Worm (Caenorhabditis elegans) whole organism, L4/young adult: Measurements from ENCODE around the gene F47D12.9.

Experiments used
- dao-5 ChIP-seq: sonication (generic microtip); optimal IDR thresholded peaks from 2 replicates; lab custom pipeline; 2016; ENCODE audit warnings: missing genotype, missing genetic modification characterization, moderate library complexity, missing compliant biosample characterization
- him-1 ChIP-seq: sonication (generic microtip); optimal IDR thresholded peaks from 2 replicates; lab custom pipeline; 2016; ENCODE audit warnings: missing genotype, missing genetic modification reagents, missing genetic modification characterization, missing compliant biosample characterization

ce11 chrIII:6317345-6317744 is 14.2 kb upstream of the F47D12.9 start:
- TF ChIP-seq him-1 (tag; lab: Kevin White, UChicago) (no peak), dao-5 (tag; lab: Kevin White, UChicago) (no peak)
